Fruit fly (Drosophila melanogaster) whole organism, prepupa: Measurements from ENCODE around the gene hoe2.

Experiments used
- CG11902 ChIP-seq: fragments of 200-800 bp; sonication (Bioruptor generic); optimal IDR thresholded peaks from 3 replicates; lab custom pipeline; 2016; ENCODE audit warnings: missing biosample characterization, missing genetic modification characterization
- CG32006 ChIP-seq: fragments of 200-800 bp; sonication (Bioruptor generic); optimal IDR thresholded peaks from 3 replicates; lab custom pipeline; 2017; ENCODE audit warnings: missing biosample characterization, mild to moderate bottlenecking, missing genetic modification characterization
- CG34406 ChIP-seq: fragments of 200-800 bp; sonication (Bioruptor generic); optimal IDR thresholded peaks from 3 replicates; lab custom pipeline; 2016; ENCODE audit warnings: missing biosample characterization, missing genetic modification characterization
- CG8119 ChIP-seq: fragments of 200-800 bp; sonication (Bioruptor generic); IDR thresholded peaks from 3 replicates; pipeline ENCODE4 v1.3.6; 2022; ENCODE audit warnings: missing biosample characterization, missing genetic modification characterization
- CG8319 ChIP-seq: fragments of 200-800 bp; sonication (Bioruptor generic); optimal IDR thresholded peaks from 3 replicates; lab custom pipeline; 2016; ENCODE audit warnings: missing biosample characterization, missing genetic modification characterization
- CG9139 ChIP-seq: fragments of 200-800 bp; sonication (Bioruptor generic); optimal IDR thresholded peaks from 3 replicates; lab custom pipeline; 2017; ENCODE audit warnings: missing biosample characterization, mild to moderate bottlenecking, missing genetic modification characterization
- Eip93F ChIP-seq: fragments of 200-800 bp; sonication (Bioruptor generic); optimal IDR thresholded peaks from 2 replicates; lab custom pipeline; 2016; ENCODE audit warnings: missing biosample characterization, mild to moderate bottlenecking, missing genetic modification characterization
- Gug ChIP-seq: fragments of 200-800 bp; sonication (Bioruptor generic); IDR thresholded peaks from 2 replicates; pipeline ENCODE4 v1.3.6; 2022; ENCODE audit warnings: missing biosample characterization, missing genetic modification characterization
- Hr39 ChIP-seq: fragments of 200-800 bp; sonication (Bioruptor generic); optimal IDR thresholded peaks from 2 replicates; lab custom pipeline; 2016; ENCODE audit warnings: missing biosample characterization, missing genetic modification characterization
- Smox ChIP-seq: fragments of 200-800 bp; sonication (Bioruptor generic); optimal IDR thresholded peaks from 3 replicates; lab custom pipeline; 2016; ENCODE audit warnings: missing biosample characterization, missing genetic modification characterization
- achi ChIP-seq: fragments of 200-800 bp; sonication (Bioruptor generic); optimal IDR thresholded peaks from 3 replicates; lab custom pipeline; 2016; ENCODE audit warnings: missing biosample characterization, missing genetic modification characterization
- salr ChIP-seq, 2 experiments: fragments of 200-800 bp; sonication (Bioruptor generic); optimal IDR thresholded peaks; 3 replicates each; lab custom pipeline; 2016 to 2018; ENCODE audit warnings: missing biosample characterization in 2 of 2, missing genetic modification characterization in 2 of 2, mild to moderate bottlenecking in 1 of 2
- vri ChIP-seq: fragments of 200-800 bp; sonication (Bioruptor generic); optimal IDR thresholded peaks from 3 replicates; lab custom pipeline; 2016; ENCODE audit warnings: missing biosample characterization, mild to moderate bottlenecking, missing genetic modification characterization

DNA sequence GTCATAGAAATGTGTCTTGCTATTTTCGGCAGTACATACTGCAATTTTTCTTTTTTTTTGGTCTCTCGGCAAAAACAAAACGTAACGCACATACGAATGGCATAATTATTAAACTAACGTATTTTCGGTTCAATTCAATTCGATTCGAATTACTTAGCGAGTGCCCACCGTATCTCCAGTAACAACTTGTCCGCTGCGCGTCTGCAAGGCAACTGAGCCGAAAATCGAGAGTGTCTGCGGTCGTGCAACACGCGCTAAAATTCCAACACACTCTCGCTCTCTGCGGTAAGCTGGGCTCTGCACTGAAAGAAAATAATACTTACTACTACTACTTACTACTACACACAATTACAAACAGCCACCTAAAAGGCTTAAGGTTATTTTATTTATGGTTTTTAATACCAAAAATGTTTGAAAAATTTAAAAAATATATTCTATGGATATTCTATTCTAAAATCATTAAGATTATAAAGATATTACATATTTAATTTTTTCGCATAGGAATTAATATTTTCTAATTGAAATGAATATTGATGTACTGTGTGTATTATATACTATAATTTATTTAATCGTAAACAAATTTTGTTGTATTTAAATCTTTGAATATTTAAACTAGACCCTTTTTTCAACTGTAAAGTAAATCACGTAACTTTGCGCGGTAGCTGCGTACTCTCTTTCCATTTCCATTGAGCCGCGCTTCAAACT, 29.6 kb downstream of the hoe2 start, which contains the start of gene snsl:
- TF ChIP-seq Gug (no peak), CG9139 (GFP tag; lab: Kevin White, UChicago) (peak; percentile 69), CG34406 (peak; percentile 74), CG8319 (peak; percentile 49), Smox (GFP tag; lab: Kevin White, UChicago) (peak; percentile 4), salr (GFP tag; optimal IDR thresholded peaks at IDR 0.05; lab: Kevin White, UChicago) (peak in 1 of 2 experiments; percentile 68), vri (GFP tag; lab: Kevin White, UChicago) (peak; percentile 36), CG32006 (GFP tag; lab: Kevin White, UChicago) (peak; percentile 83), Eip93F (GFP tag; lab: Kevin White, UChicago) (no peak), achi (GFP tag; lab: Kevin White, UChicago) (peak; percentile 68), CG11902 (peak; percentile 11), CG8119 (peak; percentile 82), Hr39 (peak; percentile 37)
